Fruit fly (Drosophila melanogaster) whole organism, adult: ENCODE data around the gene CG42613.

Experiments used
- CG11617 ChIP-seq: fragments of 200-800 bp; sonication (Bioruptor generic); optimal IDR thresholded peaks from 2 replicates; lab custom pipeline; 2017; ENCODE audit warnings: mild to moderate bottlenecking, missing biosample characterization, missing genetic modification reagents, missing genetic modification characterization
- CG12768 ChIP-seq: fragments of 200-800 bp; sonication (Bioruptor generic); optimal IDR thresholded peaks from 2 replicates; lab custom pipeline; 2017; ENCODE audit warnings: missing biosample characterization, missing genetic modification characterization, mild to moderate bottlenecking, moderate library complexity, missing genetic modification reagents
- CG14711 ChIP-seq: fragments of 200-800 bp; sonication (Bioruptor generic); optimal IDR thresholded peaks from 2 replicates; lab custom pipeline; 2018; ENCODE audit warnings: missing biosample characterization, mild to moderate bottlenecking, missing genetic modification characterization, moderate library complexity
- CG1620 ChIP-seq: fragments of 200-800 bp; sonication (Bioruptor generic); optimal IDR thresholded peaks from 2 replicates; lab custom pipeline; 2016; ENCODE audit warnings: missing biosample characterization, missing genetic modification characterization
- CG33017 ChIP-seq: fragments of 200-800 bp; sonication (Bioruptor generic); optimal IDR thresholded peaks from 2 replicates; lab custom pipeline; 2018; ENCODE audit warnings: missing biosample characterization, mild to moderate bottlenecking, missing genetic modification characterization, moderate library complexity
- CG5204 ChIP-seq: fragments of 200-800 bp; sonication (Bioruptor generic); optimal IDR thresholded peaks from 2 replicates; lab custom pipeline; 2016; ENCODE audit warnings: missing biosample characterization, missing genetic modification characterization
- CG7045 ChIP-seq: fragments of 200-800 bp; sonication (Bioruptor generic); optimal IDR thresholded peaks from 2 replicates; lab custom pipeline; 2017; ENCODE audit warnings: missing biosample characterization, mild to moderate bottlenecking, missing genetic modification characterization
- CG7101 ChIP-seq: fragments of 200-800 bp; sonication (Bioruptor generic); optimal IDR thresholded peaks from 2 replicates; lab custom pipeline; 2018; ENCODE audit warnings: missing biosample characterization, mild to moderate bottlenecking, missing genetic modification characterization, moderate library complexity
- Clk ChIP-seq: fragments of 200-800 bp; sonication (Bioruptor generic); optimal IDR thresholded peaks from 2 replicates; lab custom pipeline; 2017; ENCODE audit warnings: missing biosample characterization, missing genetic modification characterization
- Crg-1 ChIP-seq: fragments of 200-800 bp; sonication (Bioruptor generic); optimal IDR thresholded peaks from 2 replicates; lab custom pipeline; 2016; ENCODE audit warnings: missing biosample characterization, missing genetic modification characterization
- Hr96 ChIP-seq: fragments of 200-800 bp; sonication (Bioruptor generic); optimal IDR thresholded peaks from 2 replicates; lab custom pipeline; 2016; ENCODE audit warnings: missing biosample characterization, missing genetic modification characterization
- Mnt ChIP-seq: fragments of 200-800 bp; sonication (Bioruptor generic); optimal IDR thresholded peaks from 2 replicates; lab custom pipeline; 2016; ENCODE audit warnings: missing biosample characterization, mild to moderate bottlenecking, missing genetic modification characterization
- bab1 ChIP-seq: fragments of 200-800 bp; sonication (Bioruptor generic); optimal IDR thresholded peaks from 3 replicates; lab custom pipeline; 2019; ENCODE audit warnings: missing biosample characterization, mild to moderate bottlenecking, missing genetic modification characterization, moderate library complexity
- cic ChIP-seq: fragments of 200-800 bp; sonication (Bioruptor generic); optimal IDR thresholded peaks from 2 replicates; lab custom pipeline; 2017; ENCODE audit warnings: missing biosample characterization, mild to moderate bottlenecking, missing genetic modification characterization, moderate library complexity
- cnc ChIP-seq, 2 experiments: fragments of >200 bp; optimal IDR thresholded peaks; 2 replicates each; lab custom pipeline; 2017
- kay ChIP-seq: fragments of 200-800 bp; sonication (Bioruptor generic); peaks from one replicate; lab custom pipeline; 2016; ENCODE audit warnings: missing biosample characterization, missing genetic modification characterization, borderline replicate concordance
- ovo ChIP-seq: fragments of 200-800 bp; sonication (Bioruptor generic); optimal IDR thresholded peaks from 2 replicates; lab custom pipeline; 2016; ENCODE audit warnings: missing biosample characterization, missing genetic modification characterization
- pad ChIP-seq: fragments of 200-800 bp; sonication (Bioruptor generic); optimal IDR thresholded peaks from 3 replicates; lab custom pipeline; 2017; ENCODE audit warnings: missing biosample characterization, missing genetic modification characterization, mild to moderate bottlenecking, moderate library complexity, missing genetic modification reagents
- tj ChIP-seq: fragments of 200-800 bp; sonication (Bioruptor generic); optimal IDR thresholded peaks from 3 replicates; lab custom pipeline; 2017; ENCODE audit warnings: missing biosample characterization, mild to moderate bottlenecking, missing genetic modification characterization, moderate library complexity
- toe ChIP-seq: fragments of 200-800 bp; sonication (Bioruptor generic); optimal IDR thresholded peaks from 2 replicates; lab custom pipeline; 2016; ENCODE audit warnings: missing biosample characterization, missing genetic modification characterization

The CG42613 gene

dm6 chr3R:18905921-18906878 lies 22.8 kb upstream of the CG42613 start, which contains the start of gene EndoA:
TSS of gene EndoA (plus strand) at chr3R:18906609.
- TF ChIP-seq CG33017 (tag; lab: Kevin White, UChicago): peak; percentile 82
- TF ChIP-seq CG1620 (GFP tag; lab: Kevin White, UChicago): no peak
- peak; percentile 78 for TF ChIP-seq CG7101 (tag; lab: Kevin White, UChicago)
- TF ChIP-seq kay (GFP tag; lab: Kevin White, UChicago): peak; percentile 91
- peak; percentile 45 for TF ChIP-seq CG12768
- no peak for TF ChIP-seq Clk (GFP tag; lab: Kevin White, UChicago)
- peak; percentile 33 for TF ChIP-seq cic
- no peak for TF ChIP-seq cnc (optimal IDR thresholded peaks at IDR 0.05; lab: Kevin White, UChicago)
- TF ChIP-seq bab1 (GFP tag; lab: Kevin White, UChicago): no peak
- TF ChIP-seq CG5204 (GFP tag; lab: Kevin White, UChicago): no peak
- TF ChIP-seq Crg-1 (GFP tag; lab: Kevin White, UChicago): no peak
- TF ChIP-seq tj: peak; percentile 47
- peak; percentile 34 for TF ChIP-seq pad (GFP tag; lab: Kevin White, UChicago)
- TF ChIP-seq CG14711: peak; percentile 66
- TF ChIP-seq CG11617 (GFP tag; lab: Kevin White, UChicago): peak; percentile 46
- peak; percentile 68 for TF ChIP-seq CG7045 (GFP tag; lab: Kevin White, UChicago)
- no peak for TF ChIP-seq Hr96 (GFP tag; lab: Kevin White, UChicago)
- TF ChIP-seq toe (GFP tag; lab: Kevin White, UChicago): no peak
- peak; percentile 54 for TF ChIP-seq Mnt
- no peak for TF ChIP-seq ovo (GFP tag; lab: Kevin White, UChicago)

DNA sequence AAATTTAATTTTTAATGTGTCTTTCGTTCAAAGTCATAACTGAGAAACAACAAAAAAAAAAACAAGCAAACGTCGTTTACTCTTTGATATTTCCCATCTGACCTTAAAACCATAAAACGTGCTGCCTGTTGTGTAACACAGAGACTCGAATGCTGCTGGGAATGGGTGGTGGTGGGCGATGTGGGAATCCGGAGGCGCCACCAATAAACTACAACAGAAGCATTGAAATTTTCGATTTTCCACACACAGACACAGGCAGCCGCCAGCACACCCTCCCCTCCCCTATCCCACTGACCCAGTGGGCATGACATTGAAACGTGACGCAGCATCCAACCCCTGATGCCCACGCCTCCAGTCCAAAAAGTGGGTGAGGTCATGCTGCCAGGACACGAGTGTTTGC lies 18.7 kb upstream of the CG42613 start:
- no peak for TF ChIP-seq Hr96 (GFP tag; lab: Kevin White, UChicago)
- peak; percentile 63 for TF ChIP-seq kay (GFP tag; lab: Kevin White, UChicago)

- no peak for TF ChIP-seq CG7045 (GFP tag; lab: Kevin White, UChicago)
- TF ChIP-seq CG11617 (GFP tag; lab: Kevin White, UChicago): no peak
- TF ChIP-seq CG12768: no peak
- TF ChIP-seq toe (GFP tag; lab: Kevin White, UChicago): no peak
- no peak for TF ChIP-seq CG5204 (GFP tag; lab: Kevin White, UChicago)
- TF ChIP-seq tj: no peak
- TF ChIP-seq cnc (optimal IDR thresholded peaks at IDR 0.05; lab: Kevin White, UChicago): no peak
- TF ChIP-seq CG7101 (tag; lab: Kevin White, UChicago): peak; percentile 12
- no peak for TF ChIP-seq Hr96 (GFP tag; lab: Kevin White, UChicago)
Measured at dm6 chr3R:18910923-18911322, 18.1 kb upstream of the CG42613 start.

DNA sequence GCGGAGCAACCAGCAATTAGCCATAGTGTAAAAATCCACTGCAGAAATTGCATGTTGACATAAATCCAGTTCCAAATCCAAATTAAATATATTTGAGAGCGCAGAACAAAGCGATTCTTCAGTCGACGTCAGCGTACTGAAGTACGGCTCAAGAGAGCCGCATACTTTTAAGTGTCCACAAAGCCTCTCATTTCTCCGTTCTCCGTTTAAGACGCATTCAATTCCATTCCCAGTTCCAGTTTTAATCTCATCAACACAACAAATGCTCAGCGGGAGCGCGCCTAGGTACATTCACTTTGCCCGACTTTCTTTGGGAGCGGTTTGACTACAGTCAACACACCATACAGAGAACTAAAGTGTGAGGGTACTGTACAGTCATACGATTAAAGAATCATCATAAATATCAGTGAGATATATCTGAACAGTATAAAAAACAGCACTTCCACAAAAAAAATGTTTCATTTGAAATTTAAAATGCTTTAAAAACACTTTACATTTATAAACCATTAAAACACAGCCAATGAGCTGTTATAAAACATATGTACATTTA lies 16.1 kb upstream of the CG42613 start, which contains the start of gene Sgsh:
TSS of gene Sgsh (minus strand) at position 141 of the 550 bp plus-strand sequence.
- no peak for TF ChIP-seq kay (GFP tag; lab: Kevin White, UChicago)
- TF ChIP-seq toe (GFP tag; lab: Kevin White, UChicago): no peak
- TF ChIP-seq CG1620 (GFP tag; lab: Kevin White, UChicago): no peak
- no peak for TF ChIP-seq Hr96 (GFP tag; lab: Kevin White, UChicago)
- no peak for TF ChIP-seq cnc (optimal IDR thresholded peaks at IDR 0.05; lab: Kevin White, UChicago)
- TF ChIP-seq Mnt: no peak
- TF ChIP-seq Clk (GFP tag; lab: Kevin White, UChicago): no peak
- TF ChIP-seq CG11617 (GFP tag; lab: Kevin White, UChicago): no peak
- TF ChIP-seq tj: no peak
- TF ChIP-seq cic: no peak
- no peak for TF ChIP-seq CG5204 (GFP tag; lab: Kevin White, UChicago)
- no peak for TF ChIP-seq pad (GFP tag; lab: Kevin White, UChicago)
- no peak for TF ChIP-seq CG14711
- TF ChIP-seq CG7045 (GFP tag; lab: Kevin White, UChicago): no peak
- no peak for TF ChIP-seq Crg-1 (GFP tag; lab: Kevin White, UChicago)
- no peak for TF ChIP-seq CG12768
- no peak for TF ChIP-seq CG33017 (tag; lab: Kevin White, UChicago)
- TF ChIP-seq bab1 (GFP tag; lab: Kevin White, UChicago): no peak
- TF ChIP-seq ovo (GFP tag; lab: Kevin White, UChicago): no peak

DNA sequence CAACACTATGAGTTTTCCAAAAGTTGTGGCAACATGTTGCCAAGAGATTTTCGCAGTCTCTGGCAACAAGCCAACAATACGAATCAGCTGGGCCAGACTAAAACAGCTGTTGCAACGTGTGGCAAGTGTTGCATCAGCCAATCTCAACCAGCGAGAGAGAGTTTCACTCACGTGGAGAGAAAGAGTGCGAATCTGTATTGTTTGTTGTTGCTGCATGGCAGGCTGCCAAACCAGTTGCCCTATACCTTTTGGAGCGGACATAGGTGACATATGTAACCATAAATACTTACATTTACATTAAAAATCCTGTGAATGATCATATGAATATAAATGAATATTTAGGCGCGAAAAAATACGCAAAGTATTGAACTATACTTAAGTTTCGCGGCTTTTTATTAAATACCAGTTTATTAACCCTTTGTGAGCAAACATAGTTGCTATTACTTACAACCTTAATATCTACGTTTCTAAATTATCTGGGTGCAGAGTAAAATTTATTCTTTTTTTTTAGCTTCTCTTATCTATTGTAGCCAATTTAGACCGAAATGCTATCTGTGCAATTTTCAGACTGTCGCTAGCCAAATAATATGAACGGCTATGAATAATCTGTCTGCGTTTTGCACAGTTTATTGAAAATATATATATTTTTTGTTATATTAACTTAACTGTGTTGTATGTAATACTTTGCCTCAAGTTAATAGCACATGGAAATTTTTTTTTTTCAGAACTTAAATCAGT lies 15.0 kb upstream of the CG42613 start:
- TF ChIP-seq CG14711 (peak; percentile 4), CG33017 (tag; lab: Kevin White, UChicago) (peak; percentile 13), kay (GFP tag; lab: Kevin White, UChicago) (peak; percentile 80), toe (GFP tag; lab: Kevin White, UChicago) (peak; percentile 33), Clk (GFP tag; lab: Kevin White, UChicago) (no peak)
